Worm (Caenorhabditis elegans) whole organism, dauer: ENCODE results near the gene F32B6.4.
"Not testable (repeated sequence)": the region's sequence is repeated elsewhere in the genome, so short reads cannot be mapped to it uniquely, and the experiment has no call there.

Experiments used
- unc-62 ChIP-seq: sonication (generic microtip); optimal IDR thresholded peaks from 2 replicates; lab custom pipeline; 2017; ENCODE audit warnings: missing biosample characterization, missing genetic modification reagents, missing genetic modification characterization

Gene F32B6.4

ce11 chrIV:9891938-9892337 is at the start of gene F32B6.4:
F32B6.4 (minus strand) TSS chrIV:9892038.
- no peak for TF ChIP-seq unc-62 (GFP tag; lab: Kevin White, UChicago)

ce11 chrIV:9933580-9933979 is 41.7 kb upstream of the F32B6.4 start, which contains the start of gene spe-29:
spe-29 (plus strand) TSS chrIV:9933880.
- no peak for TF ChIP-seq unc-62 (GFP tag; lab: Kevin White, UChicago)

ce11 chrIV:9932055-9932454 is 40.2 kb upstream of the F32B6.4 start, which contains the start of the genes trmt-10A and F25H8.2:
trmt-10A (minus strand) TSS chrIV:9932213.
F25H8.2 (plus strand) TSS chrIV:9932235.
- no peak for TF ChIP-seq unc-62 (GFP tag; lab: Kevin White, UChicago)

- no peak for TF ChIP-seq unc-62 (GFP tag; lab: Kevin White, UChicago)
Measured at ce11 chrIV:9928180-9928896, 36.5 kb upstream of the F32B6.4 start, which contains the start of gene dur-1. dur-1 (minus strand) TSS chrIV:9928230.

ce11 chrIV:9924419-9924818 is 32.6 kb upstream of the F32B6.4 start:
- TF ChIP-seq unc-62 (GFP tag; lab: Kevin White, UChicago), result no peak

DNA sequence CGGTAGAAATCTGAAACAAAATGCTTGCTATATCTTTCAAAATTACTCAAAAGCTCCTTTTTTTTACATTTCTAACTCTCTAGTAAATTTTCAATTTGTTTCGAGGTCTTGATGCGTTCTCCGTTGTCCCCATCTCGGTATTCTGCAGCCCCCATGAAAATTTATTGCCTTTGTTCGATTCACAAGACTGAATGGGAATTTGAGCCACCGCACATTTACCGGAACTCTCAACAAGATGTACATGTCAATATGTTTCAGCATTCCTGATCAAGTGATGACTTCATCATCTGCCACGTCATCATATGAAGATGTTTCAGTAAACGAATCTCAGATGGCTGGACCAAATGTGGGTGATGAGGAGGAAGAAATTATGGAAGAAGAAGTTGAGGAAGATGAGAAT is 28.6 kb upstream of the F32B6.4 start:
- no peak for TF ChIP-seq unc-62 (GFP tag; lab: Kevin White, UChicago)

ce11 chrIV:9918021-9918420 is 26.2 kb upstream of the F32B6.4 start:
- TF ChIP-seq unc-62 (GFP tag; lab: Kevin White, UChicago), result no peak

- TF ChIP-seq unc-62 (GFP tag; lab: Kevin White, UChicago), result no peak
Measured at ce11 chrIV:9916224-9916623, 24.4 kb upstream of the F32B6.4 start, which contains the start of gene bed-3. bed-3 (plus strand) TSS chrIV:9916524.

DNA sequence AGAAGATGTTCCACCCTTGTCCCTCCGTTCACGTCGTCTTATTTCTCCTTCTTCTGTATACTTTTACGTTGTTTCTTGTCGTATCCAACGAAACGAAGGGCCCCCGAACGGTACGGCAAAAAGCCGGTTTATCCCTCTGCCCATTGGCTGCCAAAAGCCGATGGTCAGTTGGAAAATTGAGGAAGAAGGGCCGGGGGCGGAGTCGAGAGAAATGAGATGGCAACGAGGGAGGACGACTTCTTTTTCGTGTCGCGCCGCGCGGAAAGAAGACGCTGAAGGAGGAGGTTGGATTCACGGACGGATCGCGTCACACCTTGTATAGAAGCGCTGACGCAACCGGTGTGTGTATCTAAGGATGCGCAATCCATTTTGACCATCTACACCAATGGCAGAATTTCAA is 23.3 kb upstream of the F32B6.4 start:
- no peak for TF ChIP-seq unc-62 (GFP tag; lab: Kevin White, UChicago)

DNA sequence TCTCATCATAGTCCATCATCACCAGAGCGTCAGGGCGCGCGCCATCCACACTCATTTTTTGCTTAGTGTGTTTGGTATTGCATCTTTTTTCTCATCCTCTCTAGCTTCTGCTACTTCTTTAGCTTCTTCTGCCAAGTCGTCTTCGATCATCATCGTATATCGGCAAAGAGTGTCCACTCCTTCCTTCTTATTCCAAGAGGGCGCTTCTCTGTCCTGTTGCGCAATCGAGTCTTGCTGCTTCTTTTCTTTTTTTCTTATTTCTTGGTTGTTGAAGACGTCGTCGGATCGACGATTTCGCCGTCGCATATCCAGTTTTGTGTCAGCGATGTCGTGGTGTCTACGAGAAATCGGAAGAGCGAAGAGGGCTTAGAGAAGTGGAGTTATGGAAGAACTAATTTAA is 21.2 kb upstream of the F32B6.4 start:
- TF ChIP-seq unc-62 (GFP tag; lab: Kevin White, UChicago), result no peak

DNA sequence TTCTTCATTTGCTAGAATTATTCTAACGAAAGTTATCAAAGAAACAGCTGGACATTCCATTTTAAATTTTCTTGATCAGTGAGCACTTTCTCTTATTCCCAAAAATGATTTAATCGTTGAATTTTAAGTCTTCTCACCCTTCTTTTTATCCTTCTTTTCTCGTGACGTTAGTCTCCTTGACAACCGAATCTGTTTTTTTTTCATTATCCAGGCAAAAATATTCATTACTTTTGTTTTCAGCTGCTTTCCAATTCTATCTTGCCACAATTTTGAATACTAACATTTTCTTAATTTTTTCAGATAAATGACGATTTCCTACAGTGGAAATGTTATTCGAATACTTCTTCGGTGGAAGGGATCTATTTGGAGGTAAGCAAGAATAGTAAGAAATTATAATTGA is 11.8 kb upstream of the F32B6.4 start, which contains the start of gene best-13:
best-13 (plus strand) TSS at position 301 of the 400 bp plus-strand sequence.
- TF ChIP-seq unc-62 (GFP tag; lab: Kevin White, UChicago), result no peak

DNA sequence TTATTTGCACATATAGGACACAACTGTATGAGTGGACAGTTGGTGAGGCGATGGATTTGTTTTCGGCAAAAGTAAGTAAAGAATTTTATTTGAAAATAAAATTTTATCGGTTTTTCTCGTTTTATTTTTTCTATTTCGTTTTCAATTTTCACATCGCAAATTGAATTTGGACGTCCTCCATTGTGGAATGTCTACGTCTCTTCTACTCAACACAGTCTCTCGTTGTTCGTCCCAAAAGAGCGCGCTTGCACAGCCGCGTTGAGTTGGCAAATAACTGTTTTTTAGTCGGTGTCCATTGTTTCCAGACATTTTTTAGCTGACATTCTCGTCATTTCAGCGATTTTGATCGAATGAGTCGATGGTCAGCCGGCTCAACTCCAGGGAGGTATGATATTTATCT is 7.4 kb upstream of the F32B6.4 start:
- no peak for TF ChIP-seq unc-62 (GFP tag; lab: Kevin White, UChicago)

DNA sequence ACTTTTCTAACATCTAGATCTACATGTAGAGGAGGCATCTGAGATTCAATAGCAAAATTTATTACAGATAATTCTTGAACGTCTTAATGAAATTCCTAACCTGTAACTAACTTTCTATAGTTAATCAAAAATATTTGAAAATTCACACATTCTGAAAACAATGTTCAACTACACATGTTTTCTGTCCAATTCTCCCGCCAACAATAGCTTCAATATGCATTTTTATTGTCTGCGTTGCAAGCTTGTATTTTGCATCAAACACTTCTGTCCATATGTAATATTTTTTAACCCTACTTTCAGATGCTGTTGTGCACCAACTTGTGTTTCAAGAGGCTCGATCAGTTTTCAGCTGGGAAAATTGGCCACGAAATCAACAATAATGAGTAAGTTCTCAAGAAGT is 6.9 kb upstream of the F32B6.4 start, which contains the start of gene tbc-3:
tbc-3 (plus strand) TSS at position 301 of the 400 bp plus-strand sequence.
- no peak for TF ChIP-seq unc-62 (GFP tag; lab: Kevin White, UChicago)

DNA sequence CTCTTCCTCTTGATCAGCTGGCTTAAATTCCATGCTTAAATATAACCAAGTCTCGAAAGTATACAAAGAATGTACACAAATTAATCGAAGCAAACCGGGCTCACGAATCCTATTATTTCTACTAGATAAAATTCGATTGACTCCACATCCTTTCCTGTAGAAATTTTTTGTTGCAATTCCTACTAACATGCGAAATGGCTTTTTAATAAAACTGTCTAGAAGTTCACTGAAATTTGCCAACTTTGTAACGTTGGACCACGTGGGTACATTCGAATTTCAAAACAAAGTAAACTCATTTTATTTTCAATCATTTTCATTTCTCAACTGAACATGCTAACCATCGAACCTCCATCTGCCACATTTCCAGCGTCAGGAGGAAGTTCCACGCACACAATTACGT is 3.2 kb upstream of the F32B6.4 start, which contains the start of gene ssp-32:
ssp-32 (plus strand) TSS at position 301 of the 400 bp plus-strand sequence.
- TF ChIP-seq unc-62 (GFP tag; lab: Kevin White, UChicago), result no peak

ce11 chrIV:9894331-9894730 is 2.5 kb upstream of the F32B6.4 start, which contains the start of gene msp-77:
msp-77 (plus strand) TSS chrIV:9894631.
- not testable (repeated sequence) for TF ChIP-seq unc-62 (GFP tag; lab: Kevin White, UChicago)

DNA sequence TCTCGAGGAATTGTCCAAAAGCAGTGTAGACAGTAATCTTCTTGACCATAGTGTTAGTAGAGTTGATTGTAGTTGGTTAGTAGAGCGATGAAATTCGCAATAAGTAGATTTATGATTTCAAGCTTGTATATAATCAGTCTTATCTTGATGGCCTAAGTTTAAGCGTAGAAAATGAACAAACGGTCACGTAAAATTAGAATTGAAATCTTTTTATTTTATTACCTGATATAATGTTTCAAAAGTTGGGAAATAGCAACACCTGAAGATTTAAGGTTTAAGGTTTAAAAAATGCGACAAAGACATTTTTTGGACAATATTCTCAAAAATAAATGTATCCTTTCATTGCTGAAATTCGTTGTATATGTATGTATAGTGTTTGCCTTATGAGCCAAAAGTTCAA is 1.8 kb upstream of the F32B6.4 start, which contains the start of gene sss-1:
sss-1 (minus strand) TSS at position 101 of the 400 bp plus-strand sequence.
- TF ChIP-seq unc-62 (GFP tag; lab: Kevin White, UChicago), result not testable (repeated sequence)

- no peak for TF ChIP-seq unc-62 (GFP tag; lab: Kevin White, UChicago)
Measured at ce11 chrIV:9889857-9890256, 2.0 kb downstream of the F32B6.4 start, which contains the start of gene ttbk-3. ttbk-3 (minus strand) TSS chrIV:9889957.
